Worm (Caenorhabditis elegans): ENCODE data around the gene T21H3.1.

ce11 chrV:1149734-1150669, 26.5 kb upstream of the T21H3.1 start:
- no peak for TF ChIP-seq flt-1 (GFP tag; IDR thresholded peaks at IDR 0.05)
- no peak for TF ChIP-seq F13C5.2 (tag; optimal IDR thresholded peaks at IDR 0.05)
- no peak for TF ChIP-seq pes-1 (GFP tag; IDR thresholded peaks at IDR 0.05)
- no peak for TF ChIP-seq tra-4 (tag; optimal IDR thresholded peaks at IDR 0.05)
- no peak for TF ChIP-seq hmg-4 (GFP tag; optimal IDR thresholded peaks at IDR 0.05)
- TF ChIP-seq sea-1 (GFP tag; conservative IDR thresholded peaks at IDR 0.05): no peak
- no peak for TF ChIP-seq ama-1 (optimal IDR thresholded peaks at IDR 0.05)
- no peak for TF ChIP-seq ceh-13 (GFP tag; optimal IDR thresholded peaks at IDR 0.05)
- no peak for TF ChIP-seq ets-7 (tag; optimal IDR thresholded peaks at IDR 0.05)
- no peak for TF ChIP-seq aly-1 (tag; optimal IDR thresholded peaks at IDR 0.05)
- TF ChIP-seq tbx-37 (GFP tag; conservative IDR thresholded peaks at IDR 0.05): no peak
- no peak for TF ChIP-seq scrt-1 (GFP tag; IDR thresholded peaks at IDR 0.05)
- TF ChIP-seq tbx-11 (GFP tag; IDR thresholded peaks at IDR 0.05): no peak
